Fruit fly (Drosophila melanogaster) whole organism, embryonic: ENCODE data around the gene Rab7.

Experiments used
- Bdp1 ChIP-seq: fragments of 200-800 bp; sonication (Bioruptor generic); optimal IDR thresholded peaks from 3 replicates; lab custom pipeline; 2016; ENCODE audit warnings: missing biosample characterization, missing genetic modification characterization
- Bgb ChIP-seq: fragments of 200-800 bp; sonication (Bioruptor generic); IDR thresholded peaks from 2 replicates; pipeline ENCODE4 v1.3.6; 2022; ENCODE audit warnings: missing biosample characterization, missing genetic modification characterization; ENCODE audit not compliant: partially characterized antibody
- CG14667 ChIP-seq: fragments of 200-800 bp; sonication (Bioruptor generic); IDR thresholded peaks from 2 replicates; pipeline ENCODE4 v1.3.6; 2022; ENCODE audit warnings: missing biosample characterization, missing genetic modification characterization
- CG15011 ChIP-seq: fragments of 200-800 bp; sonication (Bioruptor generic); optimal IDR thresholded peaks from 3 replicates; lab custom pipeline; 2018; ENCODE audit warnings: missing biosample characterization, mild to moderate bottlenecking, missing genetic modification characterization
- CG1603 ChIP-seq: fragments of 200-800 bp; sonication (Bioruptor generic); optimal IDR thresholded peaks from 2 replicates; lab custom pipeline; 2019; ENCODE audit warnings: missing biosample characterization, mild to moderate bottlenecking, missing genetic modification characterization, moderate library complexity
- CG16779 ChIP-seq: fragments of 200-800 bp; sonication (Bioruptor generic); IDR thresholded peaks from 2 replicates; pipeline ENCODE4 v1.3.6; 2022; ENCODE audit warnings: missing biosample characterization, missing genetic modification characterization
- CG18011 ChIP-seq: fragments of 200-800 bp; sonication (Bioruptor generic); optimal IDR thresholded peaks from 2 replicates; lab custom pipeline; 2017; ENCODE audit warnings: missing biosample characterization, missing genetic modification characterization, mild to moderate bottlenecking, moderate library complexity, missing genotype
- CG18262 ChIP-seq: fragments of 200-800 bp; optimal IDR thresholded peaks from 3 replicates; lab custom pipeline; 2019; ENCODE audit warnings: missing biosample characterization, mild to moderate bottlenecking, missing genetic modification characterization, moderate library complexity
- CG2678 ChIP-seq: fragments of 200-800 bp; sonication (Bioruptor generic); optimal IDR thresholded peaks from 3 replicates; lab custom pipeline; 2019; ENCODE audit warnings: missing biosample characterization, mild to moderate bottlenecking, missing genetic modification characterization, moderate library complexity
- CG31388 ChIP-seq: fragments of 200-800 bp; sonication (Bioruptor generic); optimal IDR thresholded peaks from 2 replicates; lab custom pipeline; 2016; ENCODE audit warnings: missing biosample characterization, missing genetic modification characterization
- CG33557 ChIP-seq: fragments of 200-800 bp; sonication (Bioruptor generic); optimal IDR thresholded peaks from 2 replicates; lab custom pipeline; 2019; ENCODE audit warnings: missing biosample characterization, mild to moderate bottlenecking, missing genetic modification characterization, moderate library complexity
- CG3726 ChIP-seq: fragments of 200-800 bp; sonication (Bioruptor generic); IDR thresholded peaks from 3 replicates; pipeline ENCODE4, ENCODE4 v1.3.6; 2022; ENCODE audit warnings: missing biosample characterization, missing genetic modification characterization
- CG4328 ChIP-seq: fragments of 200-800 bp; sonication (Bioruptor generic); optimal IDR thresholded peaks from 3 replicates; lab custom pipeline; 2017; ENCODE audit warnings: missing biosample characterization, missing genetic modification reagents, missing genetic modification characterization
- CG4424 ChIP-seq: fragments of 200-800 bp; sonication (Bioruptor generic); optimal IDR thresholded peaks from 3 replicates; lab custom pipeline; 2016; ENCODE audit warnings: missing biosample characterization, missing genetic modification characterization
- CG4730 ChIP-seq: fragments of 200-800 bp; sonication (Bioruptor generic); IDR thresholded peaks from 2 replicates; pipeline ENCODE4 v1.3.6; 2022; ENCODE audit warnings: missing biosample characterization, missing genetic modification characterization
- CG4854 ChIP-seq: fragments of 200-800 bp; sonication (Bioruptor generic); optimal IDR thresholded peaks from 2 replicates; lab custom pipeline; 2016; ENCODE audit warnings: missing biosample characterization, missing genetic modification characterization, inconsistent platforms
- CG6813 ChIP-seq: fragments of 200-800 bp; sonication (Bioruptor generic); optimal IDR thresholded peaks from 2 replicates; lab custom pipeline; 2017; ENCODE audit warnings: missing biosample characterization, missing genetic modification characterization, mild to moderate bottlenecking, moderate library complexity, missing genetic modification reagents
- CG7745 ChIP-seq: fragments of 200-800 bp; sonication (Bioruptor generic); optimal IDR thresholded peaks from 2 replicates; lab custom pipeline; 2018; ENCODE audit warnings: missing biosample characterization, mild to moderate bottlenecking, missing genetic modification characterization, moderate library complexity
- CG8388 ChIP-seq: fragments of 200-800 bp; sonication (Bioruptor generic); optimal IDR thresholded peaks from 2 replicates; lab custom pipeline; 2019; ENCODE audit warnings: missing biosample characterization, mild to moderate bottlenecking, missing genetic modification characterization, moderate library complexity
- HLH3B ChIP-seq: fragments of 200-800 bp; sonication (Bioruptor generic); IDR thresholded peaks from 2 replicates; pipeline ENCODE4 v1.3.6; 2022; ENCODE audit warnings: missing biosample characterization, missing genetic modification characterization
- HLH54F ChIP-seq: fragments of 200-800 bp; sonication (Bioruptor generic); optimal IDR thresholded peaks from 3 replicates; lab custom pipeline; 2016; ENCODE audit warnings: missing biosample characterization, missing genetic modification characterization
- Hr3 ChIP-seq: fragments of 200-800 bp; sonication (Bioruptor generic); optimal IDR thresholded peaks from 3 replicates; lab custom pipeline; 2016; ENCODE audit warnings: missing biosample characterization, missing genetic modification characterization
- Lim3 ChIP-seq: fragments of 200-800 bp; sonication (Bioruptor generic); IDR thresholded peaks from 2 replicates; pipeline ENCODE4 v1.3.6; 2022; ENCODE audit warnings: missing biosample characterization, missing genetic modification characterization
- Mad ChIP-seq: fragments of 200-800 bp; sonication (Bioruptor generic); optimal IDR thresholded peaks from 2 replicates; lab custom pipeline; 2016; ENCODE audit warnings: missing biosample characterization, missing genetic modification characterization
- Max ChIP-seq: fragments of 200-800 bp; sonication (Bioruptor generic); optimal IDR thresholded peaks from 2 replicates; lab custom pipeline; 2016; ENCODE audit warnings: missing biosample characterization, mild to moderate bottlenecking, missing genetic modification characterization
- Ravus ChIP-seq: fragments of 200-800 bp; sonication (Bioruptor generic); IDR thresholded peaks from 2 replicates; pipeline ENCODE4 v1.3.6; 2022; ENCODE audit warnings: missing biosample characterization, missing genetic modification characterization
- Side ChIP-seq: fragments of 200-800 bp; sonication (Bioruptor generic); optimal IDR thresholded peaks from 2 replicates; lab custom pipeline; 2016; ENCODE audit warnings: missing biosample characterization, missing genetic modification characterization
- Sry-δ ChIP-seq: fragments of 200-800 bp; sonication (Bioruptor generic); optimal IDR thresholded peaks from 2 replicates; lab custom pipeline; 2016; ENCODE audit warnings: missing biosample characterization, missing genetic modification characterization
- ara ChIP-seq: fragments of 200-800 bp; sonication (Bioruptor generic); IDR thresholded peaks from 2 replicates; pipeline ENCODE4 v1.3.6; 2022; ENCODE audit warnings: missing biosample characterization, missing genetic modification characterization
- br ChIP-seq: fragments of >200 bp; optimal IDR thresholded peaks from 2 replicates; lab custom pipeline; 2017
- cas ChIP-seq: fragments of 200-800 bp; sonication (Bioruptor generic); IDR thresholded peaks from 2 replicates; pipeline ENCODE4 v1.3.6; 2022; ENCODE audit warnings: missing biosample characterization, missing genetic modification characterization
- croc ChIP-seq: fragments of 200-800 bp; sonication (Bioruptor generic); conservative IDR thresholded peaks from 3 replicates; pipeline ENCODE4 v1.3.6; 2022; ENCODE audit warnings: missing biosample characterization, missing genetic modification characterization
- crp ChIP-seq, 2 experiments: fragments of 200-800 bp; sonication (Bioruptor generic); optimal IDR thresholded peaks; 2 replicates in 1 of 2; 3 replicates in 1 of 2; lab custom pipeline; 2017; ENCODE audit warnings: missing biosample characterization in 2 of 2, missing genetic modification characterization in 2 of 2, mild to moderate bottlenecking in 1 of 2, moderate library complexity in 1 of 2
- dmrt99B ChIP-seq: fragments of 200-800 bp; sonication (Bioruptor generic); optimal IDR thresholded peaks from 2 replicates; lab custom pipeline; 2018; ENCODE audit warnings: missing biosample characterization, mild to moderate bottlenecking, missing genetic modification characterization, moderate library complexity
- dysf ChIP-seq: fragments of 200-800 bp; sonication (Bioruptor generic); IDR thresholded peaks from 3 replicates; pipeline ENCODE4 v1.3.6; 2022; ENCODE audit warnings: missing biosample characterization, missing genetic modification characterization
- en ChIP-seq: fragments of 200-800 bp; sonication (Bioruptor generic); optimal IDR thresholded peaks from 2 replicates; lab custom pipeline; 2016; ENCODE audit warnings: missing biosample characterization, missing genetic modification characterization
- eve ChIP-seq, 2 experiments: fragments of >200 bp; optimal IDR thresholded peaks; 2 replicates each; lab custom pipeline; 2017; ENCODE audit warnings: missing biosample characterization in 2 of 2, missing genetic modification characterization in 2 of 2
- gem ChIP-seq: fragments of 200-800 bp; sonication (Bioruptor generic); optimal IDR thresholded peaks from 2 replicates; lab custom pipeline; 2019; ENCODE audit warnings: missing biosample characterization, mild to moderate bottlenecking, missing genetic modification characterization, moderate library complexity
- h ChIP-seq: fragments of >200 bp; optimal IDR thresholded peaks from 2 replicates; lab custom pipeline; 2017
- jumu ChIP-seq: fragments of 200-800 bp; sonication (Bioruptor generic); optimal IDR thresholded peaks from 3 replicates; lab custom pipeline; 2016; ENCODE audit warnings: missing biosample characterization, missing genetic modification characterization
- odd ChIP-seq: fragments of 200-800 bp; sonication (Bioruptor generic); optimal IDR thresholded peaks from 2 replicates; lab custom pipeline; 2017; ENCODE audit warnings: missing biosample characterization, mild to moderate bottlenecking, missing genetic modification characterization
- pnt ChIP-seq: fragments of 200-800 bp; sonication (Bioruptor generic); optimal IDR thresholded peaks from 3 replicates; lab custom pipeline; 2016; ENCODE audit warnings: missing biosample characterization, missing genetic modification characterization
- ro ChIP-seq: fragments of 200-800 bp; sonication (Bioruptor generic); IDR thresholded peaks from 2 replicates; pipeline ENCODE4 v1.3.6; 2022; ENCODE audit warnings: missing biosample characterization, missing genetic modification characterization
- row ChIP-seq: fragments of 200-800 bp; sonication (Bioruptor generic); IDR thresholded peaks from 3 replicates; pipeline ENCODE4 v1.3.6; 2022; ENCODE audit warnings: missing biosample characterization, missing genetic modification characterization
- sr ChIP-seq: fragments of 200-800 bp; sonication (Bioruptor generic); IDR thresholded peaks from 3 replicates; pipeline ENCODE4 v1.3.6; 2022; ENCODE audit warnings: missing biosample characterization, missing genetic modification characterization
- sug ChIP-seq: fragments of 200-800 bp; optimal IDR thresholded peaks from 2 replicates; lab custom pipeline; 2019; ENCODE audit warnings: missing biosample characterization, mild to moderate bottlenecking, missing genetic modification characterization, moderate library complexity
- trh ChIP-seq: fragments of 200-800 bp; sonication (Bioruptor generic); optimal IDR thresholded peaks from 2 replicates; lab custom pipeline; 2016; ENCODE audit warnings: missing biosample characterization, missing genetic modification characterization
- tx ChIP-seq: fragments of 200-800 bp; sonication (Bioruptor generic); optimal IDR thresholded peaks from 2 replicates; lab custom pipeline; 2016; ENCODE audit warnings: missing biosample characterization, missing genetic modification characterization
- vnd ChIP-seq: fragments of 200-800 bp; sonication (Bioruptor generic); IDR thresholded peaks from 3 replicates; pipeline ENCODE4 v1.3.6; 2022; ENCODE audit warnings: missing biosample characterization, missing genetic modification characterization; ENCODE audit not compliant: partially characterized antibody
- z ChIP-seq: fragments of 200-800 bp; sonication (Bioruptor generic); IDR thresholded peaks from 3 replicates; pipeline ENCODE4 v1.3.6; 2022; ENCODE audit warnings: missing biosample characterization, missing genetic modification characterization
- zen ChIP-seq: fragments of 200-800 bp; sonication (Bioruptor generic); optimal IDR thresholded peaks from 3 replicates; lab custom pipeline; 2018; ENCODE audit warnings: missing biosample characterization, mild to moderate bottlenecking, missing genetic modification characterization, moderate library complexity

The Rab7 gene

dm6 chr3R:24037538-24038265 lies 44.9 kb downstream of the Rab7 start, which contains the start of gene spas (continued):
- TF ChIP-seq CG6813, result no peak
- peak; percentile 70 for TF ChIP-seq CG14667 (GFP tag; lab: Robert Waterston, UW)
- TF ChIP-seq zen (tag; lab: Kevin White, UChicago), result peak; percentile 59
- peak; percentile 74 for TF ChIP-seq Mad (GFP tag; lab: Kevin White, UChicago)
- no peak for TF ChIP-seq z (GFP tag; lab: Robert Waterston, UW)
- TF ChIP-seq CG18262, result peak; percentile 61
- peak; percentile 90 for TF ChIP-seq CG1603
- TF ChIP-seq dmrt99B (tag; lab: Kevin White, UChicago), result no peak
- TF ChIP-seq CG16779 (GFP tag; lab: Robert Waterston, UW), result no peak
- TF ChIP-seq ara (GFP tag; lab: Robert Waterston, UW), result peak; percentile 62
- peak; percentile 65 for TF ChIP-seq Bdp1 (GFP tag; lab: Kevin White, UChicago)
- TF ChIP-seq HLH3B, result peak; percentile 62
- peak; percentile 82 for TF ChIP-seq Hr3 (GFP tag; lab: Kevin White, UChicago)
- peak; percentile 58 for TF ChIP-seq sug (tag; lab: Kevin White, UChicago)
- peak; percentile 49 for TF ChIP-seq CG4424 (GFP tag; lab: Kevin White, UChicago)
- no peak for TF ChIP-seq odd (GFP tag; lab: Kevin White, UChicago)
- peak; percentile 40 for TF ChIP-seq Side
- no peak for TF ChIP-seq CG15011
- no peak for TF ChIP-seq cas (GFP tag; lab: Robert Waterston, UW)
- TF ChIP-seq CG2678 (tag; lab: Kevin White, UChicago), result peak; percentile 63
- TF ChIP-seq tx (GFP tag; lab: Kevin White, UChicago), result peak; percentile 83
- TF ChIP-seq dysf (GFP tag; lab: Robert Waterston, UW), result peak; percentile 74
- TF ChIP-seq CG31388 (GFP tag; lab: Kevin White, UChicago), result no peak
- peak; percentile 61; the same call in 1 of the 2 replicates for TF ChIP-seq CG4730 (GFP tag; lab: Robert Waterston, UW)
- TF ChIP-seq en, result no peak
- TF ChIP-seq Ravus (GFP tag; lab: Robert Waterston, UW), result no peak
- TF ChIP-seq row (GFP tag; lab: Robert Waterston, UW), result peak; percentile 93
- TF ChIP-seq sr, result no peak
- peak; percentile 24 for TF ChIP-seq CG33557 (GFP tag; lab: Kevin White, UChicago)
- peak; percentile 25 for TF ChIP-seq CG18011
- TF ChIP-seq CG4328 (GFP tag; lab: Kevin White, UChicago), result peak; percentile 20
- TF ChIP-seq crp (GFP tag; optimal IDR thresholded peaks at IDR 0.05; lab: Kevin White, UChicago), result peak in 1 of 2 experiments; percentile 81
- TF ChIP-seq ro, result peak; percentile 15; the same call in 1 of the 2 replicates
- peak; percentile 45 for TF ChIP-seq CG4854 (GFP tag; lab: Kevin White, UChicago)
- peak; percentile 85 for TF ChIP-seq jumu (GFP tag; lab: Kevin White, UChicago)
- peak; percentile 56; the same call in 2 of the 3 replicates for TF ChIP-seq croc (GFP tag; lab: Robert Waterston, UW)
- peak; percentile 66 for TF ChIP-seq CG8388 (GFP tag; lab: Kevin White, UChicago)
- TF ChIP-seq h (lab: Kevin White, UChicago), result no peak
- peak; percentile 33; the same call in 2 of the 3 replicates for TF ChIP-seq CG3726
- peak; percentile 83 for TF ChIP-seq HLH54F (GFP tag; lab: Kevin White, UChicago)
- peak; percentile 95 for TF ChIP-seq Sry-δ (GFP tag; lab: Kevin White, UChicago)
- no peak for TF ChIP-seq br (lab: Kevin White, UChicago)
- TF ChIP-seq Max (GFP tag; lab: Kevin White, UChicago), result peak; percentile 24
- no peak for TF ChIP-seq trh (GFP tag; lab: Kevin White, UChicago)
- peak; percentile 96 for TF ChIP-seq vnd (GFP tag; lab: Robert Waterston, UW)
- TF ChIP-seq Lim3 (GFP tag; lab: Robert Waterston, UW), result no peak
- peak; percentile 65 for TF ChIP-seq pnt (GFP tag; lab: Kevin White, UChicago)
- peak; percentile 94 for TF ChIP-seq Bgb (GFP tag; lab: Robert Waterston, UW)
- TF ChIP-seq gem (tag; lab: Kevin White, UChicago), result peak; percentile 80
- TF ChIP-seq eve (GFP tag; optimal IDR thresholded peaks at IDR 0.05; lab: Kevin White, UChicago), result no peak
- no peak for TF ChIP-seq CG7745 (tag; lab: Kevin White, UChicago)
